Fruit fly (Drosophila melanogaster): ENCODE results near the gene hec.

Gene hec

dm6 chrX:12937825-12938520, 19.3 kb downstream of the hec start (continued):
- TF ChIP-seq CG12299 (tag; optimal IDR thresholded peaks at IDR 0.05) = no peak
- no peak for TF ChIP-seq prd (optimal IDR thresholded peaks at IDR 0.05)
- TF ChIP-seq prd (GFP tag; IDR thresholded peaks at IDR 0.05) = peak; percentile 35; the same call in 1 of the 3 replicates
- no peak for TF ChIP-seq CG30020 (tag; optimal IDR thresholded peaks at IDR 0.05)
- TF ChIP-seq CG10321 (GFP tag; IDR thresholded peaks at IDR 0.05) = 0 out of 2 replicates have a peak, but pooled peaks have one; percentile 41
- TF ChIP-seq chinmo (GFP tag; IDR thresholded peaks at IDR 0.05; ENCODE audit: partially characterized antibody) = 0 out of 4 replicates have a peak, but pooled peaks have one; percentile 56
- no peak for TF ChIP-seq crc (GFP tag; optimal IDR thresholded peaks at IDR 0.05)
- no peak for TF ChIP-seq lov (optimal IDR thresholded peaks at IDR 0.05)
- no peak for TF ChIP-seq lov (GFP tag; IDR thresholded peaks at IDR 0.05)
- no peak for TF ChIP-seq gcm (GFP tag; optimal IDR thresholded peaks at IDR 0.05)
- TF ChIP-seq CG11456 (GFP tag; IDR thresholded peaks at IDR 0.05) = no peak
- no peak for TF ChIP-seq CG6765 (GFP tag; optimal IDR thresholded peaks at IDR 0.05)
- no peak for TF ChIP-seq HmgZ (tag; optimal IDR thresholded peaks at IDR 0.05)
- no peak for TF ChIP-seq CG1602 (GFP tag; optimal IDR thresholded peaks at IDR 0.05)
- TF ChIP-seq CG31388 (GFP tag; optimal IDR thresholded peaks at IDR 0.05) = no peak
- TF ChIP-seq CG11504 (tag; optimal IDR thresholded peaks at IDR 0.05) = peak; percentile 71
- no peak for TF ChIP-seq Dp (GFP tag; optimal IDR thresholded peaks at IDR 0.05)
- no peak for TF ChIP-seq Doc2 (GFP tag; IDR thresholded peaks at IDR 0.05)
- TF ChIP-seq Ravus (GFP tag; IDR thresholded peaks at IDR 0.05) = no peak
- peak; percentile 16; the same call in 1 of the 2 replicates for TF ChIP-seq Rfx (GFP tag; IDR thresholded peaks at IDR 0.05)
- no peak for TF ChIP-seq CrebB (tag; optimal IDR thresholded peaks at IDR 0.05)
- no peak for TF ChIP-seq Kr (GFP tag; optimal IDR thresholded peaks at IDR 0.05)
- no peak for TF ChIP-seq CG6254 (GFP tag; optimal IDR thresholded peaks at IDR 0.05)
- no peak for TF ChIP-seq emc (GFP tag; optimal IDR thresholded peaks at IDR 0.05)
- peak; percentile 31; the same call in 1 of the 2 replicates for TF ChIP-seq CG6689 (GFP tag; IDR thresholded peaks at IDR 0.05)
- TF ChIP-seq Bdp1 (GFP tag; optimal IDR thresholded peaks at IDR 0.05) = no peak
- peak; percentile 42; the same call in 1 of the 2 replicates for TF ChIP-seq slbo (GFP tag; IDR thresholded peaks at IDR 0.05)
- TF ChIP-seq CG4617 (GFP tag; optimal IDR thresholded peaks at IDR 0.05; ENCODE audit: borderline replicate concordance) = no peak
- TF ChIP-seq gce (GFP tag; IDR thresholded peaks at IDR 0.05) = 0 out of 3 replicates have a peak, but pooled peaks have one; percentile 19
- no peak for TF ChIP-seq pho (GFP tag; optimal IDR thresholded peaks at IDR 0.05)
- no peak for TF ChIP-seq CG5180 (GFP tag; optimal IDR thresholded peaks at IDR 0.05)
- TF ChIP-seq TFAM (GFP tag; optimal IDR thresholded peaks at IDR 0.05) = no peak
- TF ChIP-seq CG18764 (GFP tag; optimal IDR thresholded peaks at IDR 0.05) = no peak
- TF ChIP-seq Six4 (GFP tag; optimal IDR thresholded peaks at IDR 0.05) = no peak
- peak; percentile 47 for TF ChIP-seq E2f1 (GFP tag; IDR thresholded peaks at IDR 0.05)
- no peak for TF ChIP-seq croc (GFP tag; conservative IDR thresholded peaks at IDR 0.05)
- TF ChIP-seq CG15479 (GFP tag; optimal IDR thresholded peaks at IDR 0.05) = peak; percentile 31
- no peak for TF ChIP-seq ranshi (GFP tag; IDR thresholded peaks at IDR 0.05)
- TF ChIP-seq CG18619 (GFP tag; optimal IDR thresholded peaks at IDR 0.05) = peak; percentile 17
- no peak for TF ChIP-seq Optix (GFP tag; IDR thresholded peaks at IDR 0.05)
- no peak for TF ChIP-seq dm (GFP tag; optimal IDR thresholded peaks at IDR 0.05)
- TF ChIP-seq CG1832 (GFP tag; optimal IDR thresholded peaks at IDR 0.05) = peak; percentile 94
- no peak for TF ChIP-seq CG10431 (GFP tag; optimal IDR thresholded peaks at IDR 0.05)
- no peak for TF ChIP-seq CG11085 (GFP tag; IDR thresholded peaks at IDR 0.05)
- no peak for TF ChIP-seq CG30431 (GFP tag; optimal IDR thresholded peaks at IDR 0.05)
- no peak for TF ChIP-seq Taf1 (GFP tag; IDR thresholded peaks at IDR 0.05)
- TF ChIP-seq chn (GFP tag; optimal IDR thresholded peaks at IDR 0.05) = no peak
- TF ChIP-seq CG11093 (GFP tag; IDR thresholded peaks at IDR 0.05) = no peak
- peak; percentile 34 for TF ChIP-seq bcd (GFP tag; optimal IDR thresholded peaks at IDR 0.05)
- no peak for TF ChIP-seq ham (GFP tag; IDR thresholded peaks at IDR 0.05)
- no peak for TF ChIP-seq CG18011 (GFP tag; optimal IDR thresholded peaks at IDR 0.05)

Measured in whole organism, embryonic.